Fruit fly (Drosophila melanogaster) whole organism, prepupa: ENCODE data around the gene CG13482.
A peak's percentile ranks its signal among the peaks of the same experiment; 100 is the strongest.

Experiments
- CG10669 ChIP-seq: fragments of 200-800 bp; sonication (Bioruptor generic); optimal IDR thresholded peaks from 3 replicates; lab custom pipeline; 2018; ENCODE audit warnings: missing biosample characterization, mild to moderate bottlenecking, missing genetic modification characterization, moderate library complexity
- CG11294 ChIP-seq: fragments of 200-800 bp; sonication (Bioruptor generic); IDR thresholded peaks from 2 replicates; pipeline ENCODE4 v1.3.6; 2022; ENCODE audit warnings: missing biosample characterization, missing genetic modification characterization
- CG11762 ChIP-seq: fragments of 200-800 bp; sonication (Bioruptor generic); optimal IDR thresholded peaks from 3 replicates; lab custom pipeline; 2016; ENCODE audit warnings: missing biosample characterization, missing genetic modification characterization; ENCODE audit not compliant: insufficient read depth
- CG15336 ChIP-seq: fragments of 200-800 bp; sonication (Bioruptor generic); IDR thresholded peaks from 2 replicates; pipeline ENCODE4 v1.3.6; 2022; ENCODE audit warnings: missing biosample characterization, missing genetic modification characterization
- CG16779 ChIP-seq: fragments of 200-800 bp; sonication (Bioruptor generic); optimal IDR thresholded peaks from 3 replicates; lab custom pipeline; 2017; ENCODE audit warnings: missing biosample characterization, mild to moderate bottlenecking, missing genetic modification characterization
- CG32006 ChIP-seq: fragments of 200-800 bp; sonication (Bioruptor generic); optimal IDR thresholded peaks from 3 replicates; lab custom pipeline; 2017; ENCODE audit warnings: missing biosample characterization, mild to moderate bottlenecking, missing genetic modification characterization
- CG3919 ChIP-seq: fragments of 200-800 bp; sonication (Bioruptor generic); optimal IDR thresholded peaks from 3 replicates; lab custom pipeline; 2016; ENCODE audit warnings: missing biosample characterization, missing genetic modification characterization
- CG4318 ChIP-seq: fragments of 200-800 bp; sonication (Bioruptor generic); optimal IDR thresholded peaks from 3 replicates; lab custom pipeline; 2017; ENCODE audit warnings: missing biosample characterization, mild to moderate bottlenecking, missing genetic modification characterization
- CG6163 ChIP-seq: fragments of 200-800 bp; sonication (Bioruptor generic); IDR thresholded peaks from 3 replicates; pipeline ENCODE4 v1.3.6; 2022; ENCODE audit warnings: missing biosample characterization, missing genetic modification characterization
- CG6276 ChIP-seq: fragments of 200-800 bp; sonication (Bioruptor generic); optimal IDR thresholded peaks from 2 replicates; lab custom pipeline; 2017; ENCODE audit warnings: missing biosample characterization, mild to moderate bottlenecking, missing genetic modification characterization
- CG6792 ChIP-seq: fragments of 200-800 bp; sonication (Bioruptor generic); optimal IDR thresholded peaks from 3 replicates; lab custom pipeline; 2016; ENCODE audit warnings: missing biosample characterization, missing genetic modification characterization
- CG7368 ChIP-seq: fragments of 200-800 bp; sonication (Bioruptor generic); optimal IDR thresholded peaks from 3 replicates; lab custom pipeline; 2016; ENCODE audit warnings: missing biosample characterization, missing genetic modification characterization
- CG8119 ChIP-seq: fragments of 200-800 bp; sonication (Bioruptor generic); IDR thresholded peaks from 3 replicates; pipeline ENCODE4 v1.3.6; 2022; ENCODE audit warnings: missing biosample characterization, missing genetic modification characterization
- CG8319 ChIP-seq: fragments of 200-800 bp; sonication (Bioruptor generic); optimal IDR thresholded peaks from 3 replicates; lab custom pipeline; 2016; ENCODE audit warnings: missing biosample characterization, missing genetic modification characterization
- Eip75B ChIP-seq: fragments of 200-800 bp; sonication (Bioruptor generic); optimal IDR thresholded peaks from 3 replicates; lab custom pipeline; 2016; ENCODE audit warnings: missing biosample characterization, missing genetic modification characterization
- Eip78C ChIP-seq: fragments of 200-800 bp; sonication (Bioruptor generic); peaks from one replicate; lab custom pipeline; 2016; ENCODE audit warnings: missing biosample characterization, missing genetic modification characterization
- Eip93F ChIP-seq: fragments of 200-800 bp; sonication (Bioruptor generic); optimal IDR thresholded peaks from 2 replicates; lab custom pipeline; 2016; ENCODE audit warnings: missing biosample characterization, mild to moderate bottlenecking, missing genetic modification characterization
- Ets96B ChIP-seq: fragments of 200-800 bp; optimal IDR thresholded peaks from 2 replicates; lab custom pipeline; 2019; ENCODE audit warnings: missing biosample characterization, mild to moderate bottlenecking, missing genetic modification characterization, moderate library complexity
- Hr39 ChIP-seq: fragments of 200-800 bp; sonication (Bioruptor generic); optimal IDR thresholded peaks from 2 replicates; lab custom pipeline; 2016; ENCODE audit warnings: missing biosample characterization, missing genetic modification characterization
- Hr4 ChIP-seq: fragments of 200-800 bp; sonication (Bioruptor generic); optimal IDR thresholded peaks from 3 replicates; lab custom pipeline; 2016; ENCODE audit warnings: missing biosample characterization, missing genetic modification characterization
- Met ChIP-seq: fragments of 200-800 bp; sonication (Bioruptor generic); optimal IDR thresholded peaks from 3 replicates; lab custom pipeline; 2016; ENCODE audit warnings: missing biosample characterization, missing genetic modification characterization
- OdsH ChIP-seq: fragments of 200-800 bp; sonication (Bioruptor generic); optimal IDR thresholded peaks from 3 replicates; lab custom pipeline; 2016; ENCODE audit warnings: missing biosample characterization, missing genetic modification characterization
- Sox14 ChIP-seq: fragments of 200-800 bp; sonication (Bioruptor generic); optimal IDR thresholded peaks from 3 replicates; lab custom pipeline; 2016; ENCODE audit warnings: missing biosample characterization, missing genetic modification characterization
- Sox15 ChIP-seq: fragments of 200-800 bp; sonication (Bioruptor generic); optimal IDR thresholded peaks from 3 replicates; lab custom pipeline; 2016; ENCODE audit warnings: missing biosample characterization, missing genetic modification characterization
- achi ChIP-seq: fragments of 200-800 bp; sonication (Bioruptor generic); optimal IDR thresholded peaks from 3 replicates; lab custom pipeline; 2016; ENCODE audit warnings: missing biosample characterization, missing genetic modification characterization
- dac ChIP-seq: fragments of 200-800 bp; sonication (Bioruptor generic); optimal IDR thresholded peaks from 2 replicates; lab custom pipeline; 2017; ENCODE audit warnings: missing biosample characterization, mild to moderate bottlenecking, missing genetic modification characterization
- eg ChIP-seq: fragments of 200-800 bp; sonication (Bioruptor generic); IDR thresholded peaks from 3 replicates; pipeline ENCODE4 v1.3.6; 2022; ENCODE audit warnings: missing biosample characterization, missing genetic modification characterization
- esn ChIP-seq: fragments of 200-800 bp; sonication (Bioruptor generic); optimal IDR thresholded peaks from 2 replicates; lab custom pipeline; 2016; ENCODE audit warnings: missing biosample characterization, mild to moderate bottlenecking, missing genetic modification characterization, moderate library complexity
- fd59A ChIP-seq: fragments of 200-800 bp; sonication (Bioruptor generic); optimal IDR thresholded peaks from 2 replicates; lab custom pipeline; 2017; ENCODE audit warnings: missing biosample characterization, mild to moderate bottlenecking, missing genetic modification characterization, missing genetic modification reagents
- net ChIP-seq: fragments of 200-800 bp; sonication (Bioruptor generic); optimal IDR thresholded peaks from 3 replicates; lab custom pipeline; 2016; ENCODE audit warnings: missing biosample characterization, missing genetic modification characterization
- pdm3 ChIP-seq: fragments of 200-800 bp; sonication (Bioruptor generic); optimal IDR thresholded peaks from 3 replicates; lab custom pipeline; 2016; ENCODE audit warnings: missing biosample characterization, missing genetic modification characterization
- salr ChIP-seq, 2 experiments: fragments of 200-800 bp; sonication (Bioruptor generic); optimal IDR thresholded peaks; 3 replicates each; lab custom pipeline; 2016 to 2018; ENCODE audit warnings: missing biosample characterization in 2 of 2, missing genetic modification characterization in 2 of 2, mild to moderate bottlenecking in 1 of 2
- ss ChIP-seq, 2 experiments: fragments of 200-800 bp; sonication (Bioruptor generic); optimal IDR thresholded peaks; 2 replicates in 1 of 2; 3 replicates in 1 of 2; lab custom pipeline; 2017 to 2018; ENCODE audit warnings: mild to moderate bottlenecking in 2 of 2, missing biosample characterization in 2 of 2, missing genetic modification characterization in 2 of 2, moderate library complexity in 1 of 2
- svp ChIP-seq: fragments of 200-800 bp; sonication (Bioruptor generic); peaks from one replicate; lab custom pipeline; 2016; ENCODE audit warnings: missing biosample characterization, missing genetic modification characterization
- topi ChIP-seq: fragments of 200-800 bp; sonication (Bioruptor generic); optimal IDR thresholded peaks from 3 replicates; lab custom pipeline; 2016; ENCODE audit warnings: missing biosample characterization, missing genetic modification characterization
- vri ChIP-seq: fragments of 200-800 bp; sonication (Bioruptor generic); optimal IDR thresholded peaks from 3 replicates; lab custom pipeline; 2016; ENCODE audit warnings: missing biosample characterization, mild to moderate bottlenecking, missing genetic modification characterization

The CG13482 gene

dm6 chr3L:14329042-14329441 is at the start of gene CG13482:
CG13482 (plus strand) TSS chr3L:14329346.
- TF ChIP-seq ss (GFP tag; optimal IDR thresholded peaks at IDR 0.05; lab: Kevin White, UChicago) (no peak), CG6276 (no peak), CG7368 (no peak), OdsH (GFP tag; lab: Kevin White, UChicago) (no peak), fd59A (GFP tag; lab: Kevin White, UChicago) (no peak), CG8119 (GFP tag; lab: Robert Waterston, UW) (no peak), topi (GFP tag; lab: Kevin White, UChicago) (no peak), CG8319 (no peak), CG32006 (GFP tag; lab: Kevin White, UChicago) (no peak), Hr39 (GFP tag; lab: Kevin White, UChicago) (no peak), Sox14 (GFP tag; lab: Kevin White, UChicago) (no peak), Met (GFP tag; lab: Kevin White, UChicago) (no peak), CG4318 (GFP tag; lab: Kevin White, UChicago) (no peak), CG10669 (GFP tag; lab: Kevin White, UChicago) (no peak)

- TF ChIP-seq Hr4 (GFP tag; lab: Kevin White, UChicago), result no peak
- TF ChIP-seq CG16779 (tag; lab: Kevin White, UChicago), result no peak
- no peak for TF ChIP-seq vri (GFP tag; lab: Kevin White, UChicago)
- TF ChIP-seq CG11762, result no peak
- TF ChIP-seq ss (GFP tag; optimal IDR thresholded peaks at IDR 0.05; lab: Kevin White, UChicago), result no peak
- TF ChIP-seq Ets96B, result no peak
- TF ChIP-seq Hr39 (GFP tag; lab: Kevin White, UChicago), result no peak
- TF ChIP-seq CG6163 (GFP tag; lab: Robert Waterston, UW), result no peak
- TF ChIP-seq Sox15, result no peak
- no peak for TF ChIP-seq CG6792 (GFP tag; lab: Kevin White, UChicago)
- TF ChIP-seq esn (GFP tag; lab: Kevin White, UChicago), result no peak
- no peak for TF ChIP-seq net (GFP tag; lab: Kevin White, UChicago)
- no peak for TF ChIP-seq CG11294 (GFP tag; lab: Robert Waterston, UW)
- no peak for TF ChIP-seq svp
- no peak for TF ChIP-seq dac
These were observed 47.0 kb upstream of the CG13482 start for dm6 chr3L:14282139-14282538.

dm6 chr3L:14287832-14288231 is 41.3 kb upstream of the CG13482 start:
- TF ChIP-seq Eip78C (GFP tag; lab: Kevin White, UChicago), result peak; percentile 54
- TF ChIP-seq achi (GFP tag; lab: Kevin White, UChicago), result no peak

dm6 chr3L:14296433-14296832 is 32.7 kb upstream of the CG13482 start:
- TF ChIP-seq CG3919 (GFP tag; lab: Kevin White, UChicago) (peak; percentile 18), salr (GFP tag; optimal IDR thresholded peaks at IDR 0.05; lab: Kevin White, UChicago) (no peak), pdm3 (GFP tag; lab: Kevin White, UChicago) (no peak), Eip75B (GFP tag; lab: Kevin White, UChicago) (no peak), Sox15 (no peak), Sox14 (GFP tag; lab: Kevin White, UChicago) (peak; percentile 5), CG6163 (GFP tag; lab: Robert Waterston, UW) (peak; percentile 40; the same call in 1 of the 3 replicates), CG6276 (peak; percentile 24), eg (GFP tag; lab: Robert Waterston, UW) (peak; percentile 42; the same call in 1 of the 3 replicates), achi (GFP tag; lab: Kevin White, UChicago) (peak; percentile 21), Hr4 (GFP tag; lab: Kevin White, UChicago) (no peak), CG15336 (GFP tag; lab: Robert Waterston, UW) (peak; percentile 49; the same call in 1 of the 2 replicates), CG8119 (GFP tag; lab: Robert Waterston, UW) (peak; percentile 31; the same call in 1 of the 3 replicates), topi (GFP tag; lab: Kevin White, UChicago) (no peak), vri (GFP tag; lab: Kevin White, UChicago) (no peak), Eip93F (GFP tag; lab: Kevin White, UChicago) (no peak), CG32006 (GFP tag; lab: Kevin White, UChicago) (peak; percentile 54), CG4318 (GFP tag; lab: Kevin White, UChicago) (peak; percentile 11)
- TF ChIP-seq, all 60 proteins: peak for 10
